Worm (Caenorhabditis elegans): ENCODE results near the gene B0334.4.

The B0334.4 gene

ce11 chrII:11503761-11504160, 8.3 kb downstream of the B0334.4 start:
- TF ChIP-seq ztf-29 (GFP tag; IDR thresholded peaks at IDR 0.05) (peak; percentile 67; the same call in 1 of the 2 replicates), med-1 (GFP tag; optimal IDR thresholded peaks at IDR 0.05; ENCODE audit: insufficient read depth) (no peak), ztf-23 (GFP tag; IDR thresholded peaks at IDR 0.05) (no peak), T22C8.4 (GFP tag; IDR thresholded peaks at IDR 0.05) (no peak)

ce11 chrII:11510373-11510772, 14.9 kb downstream of the B0334.4 start, which contains the start of gene npr-41:
Gene npr-41 (plus strand): TSS chrII:11510673.
- TF ChIP-seq tab-1 (GFP tag; IDR thresholded peaks at IDR 0.05): no peak
- TF ChIP-seq med-1 (GFP tag; optimal IDR thresholded peaks at IDR 0.05; ENCODE audit: insufficient read depth): no peak
- TF ChIP-seq klf-2 (GFP tag; conservative IDR thresholded peaks at IDR 0.05): no peak
- TF ChIP-seq ref-1 (GFP tag; conservative IDR thresholded peaks at IDR 0.05): no peak
- no peak for TF ChIP-seq T22C8.4 (GFP tag; IDR thresholded peaks at IDR 0.05)
- TF ChIP-seq ztf-29 (GFP tag; IDR thresholded peaks at IDR 0.05): no peak

ce11 chrII:11512921-11513320, 17.4 kb downstream of the B0334.4 start:
- TF ChIP-seq ref-1 (GFP tag; conservative IDR thresholded peaks at IDR 0.05) (no peak), ztf-23 (GFP tag; IDR thresholded peaks at IDR 0.05) (no peak), T22C8.4 (GFP tag; IDR thresholded peaks at IDR 0.05) (no peak), flt-1 (GFP tag; IDR thresholded peaks at IDR 0.05) (no peak), klf-2 (GFP tag; conservative IDR thresholded peaks at IDR 0.05) (no peak), cog-1 (tag; optimal IDR thresholded peaks at IDR 0.05) (no peak), ztf-29 (GFP tag; IDR thresholded peaks at IDR 0.05) (no peak), med-1 (GFP tag; optimal IDR thresholded peaks at IDR 0.05; ENCODE audit: insufficient read depth) (no peak)

- TF ChIP-seq ztf-23 (GFP tag; IDR thresholded peaks at IDR 0.05): no peak
- TF ChIP-seq tab-1 (GFP tag; IDR thresholded peaks at IDR 0.05): no peak
- no peak for TF ChIP-seq ztf-29 (GFP tag; IDR thresholded peaks at IDR 0.05)
- no peak for TF ChIP-seq klf-2 (GFP tag; conservative IDR thresholded peaks at IDR 0.05)
- TF ChIP-seq med-1 (GFP tag; optimal IDR thresholded peaks at IDR 0.05; ENCODE audit: insufficient read depth): no peak
- TF ChIP-seq cog-1 (tag; optimal IDR thresholded peaks at IDR 0.05): no peak
- no peak for TF ChIP-seq ref-1 (GFP tag; conservative IDR thresholded peaks at IDR 0.05)
Measured at ce11 chrII:11514775-11515174, 19.3 kb downstream of the B0334.4 start, which contains the start of gene srh-44. Gene srh-44 (plus strand): TSS chrII:11515075.

ce11 chrII:11518184-11518583, 22.7 kb downstream of the B0334.4 start, which contains the start of gene B0334.10:
Gene B0334.10 (plus strand): TSS chrII:11518484.
- no peak for TF ChIP-seq flt-1 (GFP tag; IDR thresholded peaks at IDR 0.05)
- TF ChIP-seq tab-1 (GFP tag; IDR thresholded peaks at IDR 0.05): no peak
- no peak for TF ChIP-seq klf-2 (GFP tag; conservative IDR thresholded peaks at IDR 0.05)
- no peak for TF ChIP-seq med-1 (GFP tag; optimal IDR thresholded peaks at IDR 0.05; ENCODE audit: insufficient read depth)
- TF ChIP-seq cog-1 (tag; optimal IDR thresholded peaks at IDR 0.05): no peak
- TF ChIP-seq ztf-29 (GFP tag; IDR thresholded peaks at IDR 0.05): no peak
- no peak for TF ChIP-seq ref-1 (GFP tag; conservative IDR thresholded peaks at IDR 0.05)
- TF ChIP-seq ztf-23 (GFP tag; IDR thresholded peaks at IDR 0.05): no peak
- no peak for TF ChIP-seq T22C8.4 (GFP tag; IDR thresholded peaks at IDR 0.05)

- TF ChIP-seq cog-1 (tag; optimal IDR thresholded peaks at IDR 0.05) (no peak), flt-1 (GFP tag; IDR thresholded peaks at IDR 0.05) (no peak), klf-2 (GFP tag; conservative IDR thresholded peaks at IDR 0.05) (no peak), med-1 (GFP tag; optimal IDR thresholded peaks at IDR 0.05; ENCODE audit: insufficient read depth) (no peak), tab-1 (GFP tag; IDR thresholded peaks at IDR 0.05) (no peak), ztf-29 (GFP tag; IDR thresholded peaks at IDR 0.05) (no peak), T22C8.4 (GFP tag; IDR thresholded peaks at IDR 0.05) (no peak), ref-1 (GFP tag; conservative IDR thresholded peaks at IDR 0.05) (no peak), ztf-23 (GFP tag; IDR thresholded peaks at IDR 0.05) (no peak)
Measured at ce11 chrII:11521300-11521699, 25.8 kb downstream of the B0334.4 start, which contains the start of gene Y62F5A.10. Gene Y62F5A.10 (plus strand): TSS chrII:11521600.

ce11 chrII:11526954-11527353, 31.5 kb downstream of the B0334.4 start, which contains the start of gene age-1:
Gene age-1 (minus strand): TSS chrII:11527054.
- no peak for TF ChIP-seq med-1 (GFP tag; optimal IDR thresholded peaks at IDR 0.05; ENCODE audit: insufficient read depth)
- no peak for TF ChIP-seq ztf-23 (GFP tag; IDR thresholded peaks at IDR 0.05)
- no peak for TF ChIP-seq ref-1 (GFP tag; conservative IDR thresholded peaks at IDR 0.05)
- no peak for TF ChIP-seq tab-1 (GFP tag; IDR thresholded peaks at IDR 0.05)

- TF ChIP-seq T22C8.4 (GFP tag; IDR thresholded peaks at IDR 0.05): no peak
- TF ChIP-seq med-1 (GFP tag; optimal IDR thresholded peaks at IDR 0.05; ENCODE audit: insufficient read depth): no peak
- no peak for TF ChIP-seq klf-2 (GFP tag; conservative IDR thresholded peaks at IDR 0.05)
- TF ChIP-seq ztf-23 (GFP tag; IDR thresholded peaks at IDR 0.05): no peak
Measured at ce11 chrII:11533716-11534115, 38.2 kb downstream of the B0334.4 start, which contains the start of gene mdt-8. Gene mdt-8 (minus strand): TSS chrII:11533816.

ce11 chrII:11534429-11535099, 39.1 kb downstream of the B0334.4 start, which contains the start of gene Y62F5A.12:
Gene Y62F5A.12 (minus strand): TSS chrII:11534479.
- TF ChIP-seq ztf-23 (GFP tag; IDR thresholded peaks at IDR 0.05) (peak; percentile 92), ztf-29 (GFP tag; IDR thresholded peaks at IDR 0.05) (peak; percentile 57; the same call in 1 of the 2 replicates), tab-1 (GFP tag; IDR thresholded peaks at IDR 0.05) (peak; percentile 86), klf-2 (GFP tag; conservative IDR thresholded peaks at IDR 0.05) (peak; percentile 94), cog-1 (tag; optimal IDR thresholded peaks at IDR 0.05) (peak; percentile 64), T22C8.4 (GFP tag; IDR thresholded peaks at IDR 0.05) (peak; percentile 73), ref-1 (GFP tag; conservative IDR thresholded peaks at IDR 0.05) (peak; percentile 56), flt-1 (GFP tag; IDR thresholded peaks at IDR 0.05) (peak; percentile 88)

ce11 chrII:11535429-11535828, 39.9 kb downstream of the B0334.4 start:
- TF ChIP-seq flt-1 (GFP tag; IDR thresholded peaks at IDR 0.05): peak; percentile 71
- TF ChIP-seq ztf-23 (GFP tag; IDR thresholded peaks at IDR 0.05): no peak

All from whole organism, midembryonic.